Worm (Caenorhabditis elegans): ENCODE measurements around the gene mdf-2.

mdf-2 gene

DNA sequence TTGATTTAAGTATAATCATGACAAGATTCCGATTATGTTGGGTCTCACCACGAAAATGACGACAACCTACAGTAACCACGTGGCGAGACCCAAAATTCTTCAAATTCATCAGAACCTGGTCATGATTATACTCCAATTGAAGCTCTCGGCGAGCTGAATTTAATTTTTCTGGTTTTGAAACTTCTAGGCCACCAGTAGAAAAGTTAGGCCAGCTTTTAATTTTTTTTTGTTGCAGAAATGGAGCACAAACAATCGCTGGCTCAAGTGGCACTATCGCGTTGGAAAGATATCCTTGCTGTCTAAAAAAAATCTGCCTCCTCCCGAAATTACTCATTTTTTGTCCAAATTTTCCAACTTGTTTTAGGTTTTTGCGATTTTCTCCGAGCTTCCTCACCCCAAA lies 34.4 kb downstream of the mdf-2 start:
- TF ChIP-seq unc-62 (GFP tag; optimal IDR thresholded peaks at IDR 0.05), result no peak

DNA sequence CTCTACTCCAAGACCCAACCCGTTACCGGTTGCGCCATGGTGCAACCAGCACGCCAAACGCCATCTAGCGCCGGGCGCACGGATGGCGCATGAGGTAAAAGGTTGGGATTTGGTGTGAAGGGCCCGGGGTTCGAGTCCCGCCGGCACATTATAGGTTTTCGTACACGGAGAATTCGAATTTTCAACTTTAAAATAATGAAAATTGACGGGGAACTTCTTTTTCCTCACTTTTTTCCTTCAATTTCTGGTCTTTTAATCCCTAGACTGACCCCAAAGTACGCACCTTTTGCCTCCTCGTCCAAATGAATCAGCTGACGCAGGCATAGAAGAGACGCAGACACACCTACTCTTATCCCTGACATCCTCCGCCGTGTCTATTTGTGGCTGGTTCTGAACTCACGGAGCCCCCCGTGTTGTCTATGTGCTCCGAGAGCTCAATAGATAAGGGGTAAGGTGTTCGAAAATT lies 37.3 kb downstream of the mdf-2 start:
- no peak for TF ChIP-seq unc-62 (GFP tag; optimal IDR thresholded peaks at IDR 0.05)

DNA sequence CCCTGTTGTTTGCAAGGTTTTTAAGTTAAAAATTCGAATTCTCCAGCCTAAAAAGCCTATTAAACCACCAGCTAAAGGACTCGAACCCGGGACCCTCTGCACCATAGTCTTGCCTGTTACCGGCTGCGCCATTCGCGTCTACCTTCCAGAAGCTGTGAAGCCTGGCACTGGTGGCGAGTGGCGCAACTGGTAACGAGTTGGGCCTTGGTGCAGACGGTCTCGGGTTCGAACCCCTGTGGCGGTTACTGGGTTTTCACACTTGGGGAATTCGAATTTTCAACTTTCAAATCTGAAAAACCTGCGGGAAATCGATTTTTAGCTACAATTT lies 38.1 kb downstream of the mdf-2 start:
- no peak for TF ChIP-seq unc-62 (GFP tag; optimal IDR thresholded peaks at IDR 0.05)

DNA sequence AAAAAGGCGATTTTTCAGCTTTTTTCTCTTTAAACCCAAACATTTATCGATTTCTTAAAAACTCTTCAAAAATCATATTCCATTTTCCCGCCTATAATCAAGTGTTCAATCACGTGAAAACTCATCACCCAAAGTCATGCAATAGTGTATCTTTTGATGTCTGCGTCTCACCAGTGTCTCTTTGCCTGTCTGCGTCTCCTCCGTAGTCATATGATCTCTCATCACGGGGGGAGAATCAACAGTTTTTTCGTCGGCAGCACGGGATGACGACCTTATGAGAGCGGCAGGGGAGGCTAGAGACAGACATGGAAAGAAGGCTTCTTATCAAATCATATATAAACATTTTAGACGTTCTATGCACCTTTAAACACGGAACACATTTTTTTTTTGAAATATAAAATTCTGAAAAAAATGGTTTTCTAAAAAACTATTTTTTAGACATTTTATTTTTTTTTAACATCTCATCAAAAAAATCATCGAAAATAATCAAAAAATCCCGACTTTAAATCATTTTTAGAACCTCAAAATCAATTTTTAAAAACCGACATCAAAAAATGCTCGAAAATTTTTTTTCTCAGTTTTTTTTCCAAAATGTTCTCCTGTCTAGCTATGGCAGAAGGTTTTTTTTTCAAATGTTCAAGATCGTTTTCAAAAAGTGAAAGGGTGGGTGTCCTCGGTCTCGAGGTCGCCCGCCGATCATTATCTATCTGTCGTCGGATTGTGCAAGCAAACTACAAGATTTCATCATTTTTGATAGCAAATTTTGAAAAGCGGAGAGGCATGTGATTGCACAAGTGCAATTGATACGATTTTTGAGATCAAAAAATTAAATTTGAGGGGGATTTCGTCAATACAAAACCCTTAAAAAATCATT lies 38.7 kb downstream of the mdf-2 start:
- no peak for TF ChIP-seq unc-62 (GFP tag; optimal IDR thresholded peaks at IDR 0.05)

DNA sequence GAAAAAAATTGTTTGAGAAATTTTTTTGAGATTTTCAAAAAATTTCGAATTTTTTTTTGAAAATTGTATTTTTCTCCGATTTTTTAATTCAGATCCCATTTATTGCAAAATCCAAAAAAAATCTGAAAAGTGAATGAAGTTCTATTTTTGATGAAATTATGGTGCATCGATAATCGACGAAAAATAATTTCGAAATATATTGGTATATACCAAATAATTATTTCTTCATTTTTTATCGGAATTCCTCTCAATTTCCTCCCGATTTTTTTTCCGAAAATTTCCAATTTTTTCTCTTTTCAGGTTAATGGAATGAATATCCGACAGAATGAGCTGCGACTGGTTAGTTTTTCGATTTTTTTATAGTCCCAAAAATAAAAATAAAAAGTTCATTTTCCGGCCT lies 40.1 kb downstream of the mdf-2 start, which contains the start of gene epg-9:
Gene epg-9 (plus strand): TSS at position 301 of the 400 bp plus-strand sequence.
- TF ChIP-seq unc-62 (GFP tag; optimal IDR thresholded peaks at IDR 0.05), result no peak

DNA sequence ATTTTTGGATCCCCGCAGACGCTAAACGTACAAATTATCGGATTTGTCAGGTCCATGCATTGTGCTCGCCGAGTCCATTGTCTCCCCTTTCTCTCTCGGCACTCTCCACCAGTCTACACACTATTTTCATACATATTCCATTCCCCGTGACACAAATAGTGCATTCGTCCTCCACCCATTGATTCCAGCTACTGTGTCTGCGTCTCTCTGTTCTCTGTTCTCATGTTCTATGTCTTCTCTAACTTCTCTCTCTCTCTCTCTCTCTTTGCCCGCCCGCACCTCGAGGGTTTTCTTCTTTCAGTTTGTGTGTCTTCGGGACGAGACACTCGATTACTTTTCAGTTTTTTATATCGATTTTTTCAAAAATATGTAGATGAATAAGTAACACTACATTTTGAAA lies 41.3 kb downstream of the mdf-2 start:
- no peak for TF ChIP-seq unc-62 (GFP tag; optimal IDR thresholded peaks at IDR 0.05)

DNA sequence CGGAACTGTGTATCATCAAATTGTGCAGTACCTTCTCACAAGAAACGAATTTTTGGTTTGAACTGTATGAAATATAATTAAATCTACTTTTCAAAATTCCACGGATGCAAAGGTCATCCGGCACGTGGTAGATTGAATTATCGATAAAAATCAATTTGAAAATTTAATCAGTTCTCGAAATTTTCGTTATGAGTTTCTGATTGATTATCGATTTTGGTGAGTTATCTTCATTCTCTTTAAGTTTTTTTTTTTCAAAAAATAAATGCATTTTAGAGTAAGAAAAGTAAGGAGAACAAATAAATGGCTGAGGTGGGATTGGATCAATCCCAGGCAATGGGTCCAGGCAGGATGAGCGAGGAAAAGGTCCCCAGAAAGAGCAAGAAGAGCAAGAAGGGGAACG lies 43.5 kb downstream of the mdf-2 start, which contains the start of gene Y69A2AR.47:
Gene Y69A2AR.47 (plus strand): TSS at position 301 of the 400 bp plus-strand sequence.
- TF ChIP-seq unc-62 (GFP tag; optimal IDR thresholded peaks at IDR 0.05), result no peak

Measured in whole organism, dauer.